Worm (Caenorhabditis elegans): ENCODE measurements around the gene fbxa-11.

Gene fbxa-11

ce11 chrIII:938569-938968, 12.1 kb upstream of the fbxa-11 start, which contains the start of gene fbxa-22:
TSS of gene fbxa-22 (plus strand) at chrIII:938869.
- TF ChIP-seq tra-4 (tag; optimal IDR thresholded peaks at IDR 0.05): no peak
- TF ChIP-seq B0310.2 (tag; optimal IDR thresholded peaks at IDR 0.05): no peak
- no peak for TF ChIP-seq aly-1 (tag; optimal IDR thresholded peaks at IDR 0.05)
- TF ChIP-seq scrt-1 (GFP tag; IDR thresholded peaks at IDR 0.05): no peak
- no peak for TF ChIP-seq ceh-13 (GFP tag; optimal IDR thresholded peaks at IDR 0.05)
- TF ChIP-seq hnd-1 (tag; optimal IDR thresholded peaks at IDR 0.05): no peak
- no peak for TF ChIP-seq tbx-11 (GFP tag; IDR thresholded peaks at IDR 0.05)
- TF ChIP-seq F13C5.2 (tag; optimal IDR thresholded peaks at IDR 0.05): no peak
- TF ChIP-seq hmg-4 (GFP tag; optimal IDR thresholded peaks at IDR 0.05): no peak
- no peak for TF ChIP-seq tbx-37 (GFP tag; conservative IDR thresholded peaks at IDR 0.05)
- TF ChIP-seq ets-7 (tag; optimal IDR thresholded peaks at IDR 0.05): no peak
- no peak for TF ChIP-seq pes-1 (GFP tag; IDR thresholded peaks at IDR 0.05)
- TF ChIP-seq ceh-36 (tag; optimal IDR thresholded peaks at IDR 0.05): no peak
- no peak for TF ChIP-seq ama-1 (optimal IDR thresholded peaks at IDR 0.05)
- no peak for TF ChIP-seq flt-1 (GFP tag; IDR thresholded peaks at IDR 0.05)
- TF ChIP-seq sea-1 (GFP tag; conservative IDR thresholded peaks at IDR 0.05): no peak
- no peak for TF ChIP-seq hmbx-1 (tag; optimal IDR thresholded peaks at IDR 0.05)

- no peak for TF ChIP-seq tbx-37 (GFP tag; conservative IDR thresholded peaks at IDR 0.05)
Observed at ce11 chrIII:941958-942357, 8.7 kb upstream of the fbxa-11 start.

ce11 chrIII:943426-943927, 7.2 kb upstream of the fbxa-11 start, which contains the start of gene fbxa-59:
TSS of gene fbxa-59 (minus strand) at chrIII:943476.
- TF ChIP-seq ama-1 (optimal IDR thresholded peaks at IDR 0.05) (no peak), flt-1 (GFP tag; IDR thresholded peaks at IDR 0.05) (no peak), pes-1 (GFP tag; IDR thresholded peaks at IDR 0.05) (no peak), hmg-4 (GFP tag; optimal IDR thresholded peaks at IDR 0.05) (no peak), hmbx-1 (tag; optimal IDR thresholded peaks at IDR 0.05) (no peak), ets-7 (tag; optimal IDR thresholded peaks at IDR 0.05) (no peak), hnd-1 (tag; optimal IDR thresholded peaks at IDR 0.05) (no peak), scrt-1 (GFP tag; IDR thresholded peaks at IDR 0.05) (no peak)

ce11 chrIII:946250-946725, 4.4 kb upstream of the fbxa-11 start, which contains the start of gene fbxa-60:
TSS of gene fbxa-60 (minus strand) at chrIII:946300.
- TF ChIP-seq ceh-13 (GFP tag; optimal IDR thresholded peaks at IDR 0.05) (no peak), ets-7 (tag; optimal IDR thresholded peaks at IDR 0.05) (no peak), tbx-11 (GFP tag; IDR thresholded peaks at IDR 0.05) (no peak), hnd-1 (tag; optimal IDR thresholded peaks at IDR 0.05) (no peak), pes-1 (GFP tag; IDR thresholded peaks at IDR 0.05) (no peak), hmg-4 (GFP tag; optimal IDR thresholded peaks at IDR 0.05) (no peak), B0310.2 (tag; optimal IDR thresholded peaks at IDR 0.05) (no peak), hmbx-1 (tag; optimal IDR thresholded peaks at IDR 0.05) (no peak), ceh-36 (tag; optimal IDR thresholded peaks at IDR 0.05) (no peak), tbx-37 (GFP tag; conservative IDR thresholded peaks at IDR 0.05) (no peak), ama-1 (optimal IDR thresholded peaks at IDR 0.05) (no peak), tra-4 (tag; optimal IDR thresholded peaks at IDR 0.05) (no peak), sea-1 (GFP tag; conservative IDR thresholded peaks at IDR 0.05) (no peak), scrt-1 (GFP tag; IDR thresholded peaks at IDR 0.05) (no peak), flt-1 (GFP tag; IDR thresholded peaks at IDR 0.05) (no peak), F13C5.2 (tag; optimal IDR thresholded peaks at IDR 0.05) (no peak), aly-1 (tag; optimal IDR thresholded peaks at IDR 0.05) (no peak)

- TF ChIP-seq sea-1 (GFP tag; conservative IDR thresholded peaks at IDR 0.05) (no peak), tbx-11 (GFP tag; IDR thresholded peaks at IDR 0.05) (no peak), B0310.2 (tag; optimal IDR thresholded peaks at IDR 0.05) (no peak), ceh-36 (tag; optimal IDR thresholded peaks at IDR 0.05) (no peak), aly-1 (tag; optimal IDR thresholded peaks at IDR 0.05) (no peak), tra-4 (tag; optimal IDR thresholded peaks at IDR 0.05) (no peak), ceh-13 (GFP tag; optimal IDR thresholded peaks at IDR 0.05) (no peak), tbx-37 (GFP tag; conservative IDR thresholded peaks at IDR 0.05) (no peak), ama-1 (optimal IDR thresholded peaks at IDR 0.05) (no peak), scrt-1 (GFP tag; IDR thresholded peaks at IDR 0.05) (no peak), flt-1 (GFP tag; IDR thresholded peaks at IDR 0.05) (no peak)
Observed at ce11 chrIII:952184-952583, 1.5 kb downstream of the fbxa-11 start, which contains the start of gene fbxa-10. TSS of gene fbxa-10 (plus strand) at chrIII:952390.

- TF ChIP-seq scrt-1 (GFP tag; IDR thresholded peaks at IDR 0.05) (no peak), ama-1 (optimal IDR thresholded peaks at IDR 0.05) (no peak), tra-4 (tag; optimal IDR thresholded peaks at IDR 0.05) (no peak), F13C5.2 (tag; optimal IDR thresholded peaks at IDR 0.05) (no peak), ceh-36 (tag; optimal IDR thresholded peaks at IDR 0.05) (no peak), hmg-4 (GFP tag; optimal IDR thresholded peaks at IDR 0.05) (no peak), flt-1 (GFP tag; IDR thresholded peaks at IDR 0.05) (no peak), tbx-37 (GFP tag; conservative IDR thresholded peaks at IDR 0.05) (no peak), sea-1 (GFP tag; conservative IDR thresholded peaks at IDR 0.05) (no peak), aly-1 (tag; optimal IDR thresholded peaks at IDR 0.05) (no peak), hmbx-1 (tag; optimal IDR thresholded peaks at IDR 0.05) (no peak), hnd-1 (tag; optimal IDR thresholded peaks at IDR 0.05) (no peak), pes-1 (GFP tag; IDR thresholded peaks at IDR 0.05) (no peak), ceh-13 (GFP tag; optimal IDR thresholded peaks at IDR 0.05) (no peak), tbx-11 (GFP tag; IDR thresholded peaks at IDR 0.05) (no peak), ets-7 (tag; optimal IDR thresholded peaks at IDR 0.05) (no peak)
Observed at ce11 chrIII:954553-954952, 3.9 kb downstream of the fbxa-11 start, which contains the start of the genes T12B5.15 and T12B5.14. TSS of gene T12B5.15 (minus strand) at chrIII:954653. TSS of gene T12B5.14 (plus strand) at chrIII:954873.

- TF ChIP-seq hmbx-1 (tag; optimal IDR thresholded peaks at IDR 0.05) (no peak), ceh-36 (tag; optimal IDR thresholded peaks at IDR 0.05) (no peak), tbx-11 (GFP tag; IDR thresholded peaks at IDR 0.05) (no peak), ets-7 (tag; optimal IDR thresholded peaks at IDR 0.05) (no peak), F13C5.2 (tag; optimal IDR thresholded peaks at IDR 0.05) (no peak), aly-1 (tag; optimal IDR thresholded peaks at IDR 0.05) (no peak), flt-1 (GFP tag; IDR thresholded peaks at IDR 0.05) (no peak), tra-4 (tag; optimal IDR thresholded peaks at IDR 0.05) (no peak), ceh-13 (GFP tag; optimal IDR thresholded peaks at IDR 0.05) (no peak), sea-1 (GFP tag; conservative IDR thresholded peaks at IDR 0.05) (no peak), scrt-1 (GFP tag; IDR thresholded peaks at IDR 0.05) (no peak), ama-1 (optimal IDR thresholded peaks at IDR 0.05) (no peak), B0310.2 (tag; optimal IDR thresholded peaks at IDR 0.05) (no peak), hmg-4 (GFP tag; optimal IDR thresholded peaks at IDR 0.05) (no peak), pes-1 (GFP tag; IDR thresholded peaks at IDR 0.05) (no peak)
Observed at ce11 chrIII:955981-956380, 5.3 kb downstream of the fbxa-11 start, which contains the start of gene fbxa-54. TSS of gene fbxa-54 (plus strand) at chrIII:956334.

Measured in whole organism, early embryonic.